Worm (Caenorhabditis elegans): ENCODE data around the gene W01G7.4.

The W01G7.4 gene

DNA sequence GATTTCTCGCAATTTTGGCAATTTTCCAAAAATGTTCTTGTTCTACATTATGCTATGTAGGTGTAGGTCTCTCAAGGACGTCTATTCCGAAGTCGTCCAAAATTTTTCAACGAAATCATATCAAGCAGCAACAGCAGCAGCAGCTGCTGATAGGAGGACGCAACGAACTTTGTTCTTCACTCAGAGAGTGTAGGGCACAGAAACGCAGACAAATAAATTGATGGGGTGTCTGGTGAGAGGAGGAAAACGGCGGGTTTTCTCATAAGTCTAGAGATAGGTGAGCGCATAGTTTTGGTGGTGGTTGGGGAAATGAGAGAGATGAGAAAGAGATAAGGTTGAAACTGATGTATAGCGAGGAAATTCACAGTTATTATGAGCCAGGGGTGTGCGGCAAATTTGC lies 11.4 kb upstream of the W01G7.4 start (continued):
- peak; percentile 55 for TF ChIP-seq nhr-19 (GFP tag; conservative IDR thresholded peaks at IDR 0.05)
- no peak for TF ChIP-seq mef-2 (tag; optimal IDR thresholded peaks at IDR 0.05)
- no peak for TF ChIP-seq lin-15B (tag; optimal IDR thresholded peaks at IDR 0.05)
- TF ChIP-seq ces-1 (GFP tag; optimal IDR thresholded peaks at IDR 0.05) = no peak

ce11 chrII:14050506-14050905 lies 10.0 kb upstream of the W01G7.4 start:
- TF ChIP-seq unc-30 (tag; optimal IDR thresholded peaks at IDR 0.05) (no peak), lsy-2 (tag; optimal IDR thresholded peaks at IDR 0.05) (peak; percentile 59 to 66), elt-3 (tag; optimal IDR thresholded peaks at IDR 0.05) (peak in 4 of 6 experiments; percentile 3 to 65 (median 62)), dsc-1 (tag; optimal IDR thresholded peaks at IDR 0.05) (no peak), nhr-28 (tag; optimal IDR thresholded peaks at IDR 0.05) (no peak), nhr-47 (tag; optimal IDR thresholded peaks at IDR 0.05) (peak; percentile 64), lin-14 (GFP tag; optimal IDR thresholded peaks at IDR 0.05) (peak; percentile 92), nhr-85 (tag) (peak; percentile 97), lin-13 (GFP tag; optimal IDR thresholded peaks at IDR 0.05) (peak; percentile 55), Y116A8C.19 (tag; optimal IDR thresholded peaks at IDR 0.05; ENCODE audit: borderline replicate concordance) (no peak), ets-5 (GFP tag; IDR thresholded peaks at IDR 0.05) (no peak), efl-1 (optimal IDR thresholded peaks at IDR 0.05) (peak; percentile 55 to 62), efl-1 (GFP tag; optimal IDR thresholded peaks at IDR 0.05 in 1 of 2) (peak; percentile 59 to 96), nhr-20 (tag; optimal IDR thresholded peaks at IDR 0.05) (peak; percentile 91), efl-3 (GFP tag; optimal IDR thresholded peaks at IDR 0.05) (peak; percentile 12), fkh-8 (tag; optimal IDR thresholded peaks at IDR 0.05) (peak; percentile 24), dpl-1 (GFP tag; optimal IDR thresholded peaks at IDR 0.05) (peak; percentile 41 to 56 (median 48)), ztf-11 (tag; optimal IDR thresholded peaks at IDR 0.05) (peak in 1 of 2 experiments; percentile 4), ces-1 (GFP tag; optimal IDR thresholded peaks at IDR 0.05) (no peak), fkh-10 (GFP tag; optimal IDR thresholded peaks at IDR 0.05) (no peak), F16B12.6 (tag; optimal IDR thresholded peaks at IDR 0.05) (peak; percentile 11), xbp-1 (tag; optimal IDR thresholded peaks at IDR 0.05) (peak; percentile 41), unc-86 (tag; optimal IDR thresholded peaks at IDR 0.05) (no peak), sox-4 (tag; optimal IDR thresholded peaks at IDR 0.05) (no peak), skn-1 (tag; optimal IDR thresholded peaks at IDR 0.05) (peak; percentile 51), zag-1 (tag; optimal IDR thresholded peaks at IDR 0.05) (no peak), unc-130 (tag; optimal IDR thresholded peaks at IDR 0.05) (peak; percentile 48), jun-1 (tag; optimal IDR thresholded peaks at IDR 0.05) (peak; percentile 75), nhr-71 (tag; optimal IDR thresholded peaks at IDR 0.05) (peak; percentile 89), ceh-90 (tag; optimal IDR thresholded peaks at IDR 0.05) (no peak), C16A3.4 (tag; optimal IDR thresholded peaks at IDR 0.05) (peak; percentile 32), nhr-90 (tag; optimal IDR thresholded peaks at IDR 0.05; ENCODE audit: poor library complexity) (peak; percentile 82), lin-35 (GFP tag; optimal IDR thresholded peaks at IDR 0.05) (peak; percentile 43 to 79), pag-3 (tag; optimal IDR thresholded peaks at IDR 0.05; ENCODE audit: borderline replicate concordance, insufficient read depth) (peak; percentile 66), rnt-1 (tag; optimal IDR thresholded peaks at IDR 0.05) (peak; percentile 68), grh-1 (GFP tag; IDR thresholded peaks at IDR 0.05) (peak; percentile 41; the same call in 1 of the 2 replicates), zip-4 (GFP tag; optimal IDR thresholded peaks at IDR 0.05) (no peak), irx-1 (tag; optimal IDR thresholded peaks at IDR 0.05) (peak; percentile 44), nhr-77 (tag; optimal IDR thresholded peaks at IDR 0.05) (peak; percentile 91), nhr-76 (tag; optimal IDR thresholded peaks at IDR 0.05) (no peak), hpl-2 (GFP tag; optimal IDR thresholded peaks at IDR 0.05) (no peak), snu-23 (GFP tag; optimal IDR thresholded peaks at IDR 0.05) (peak; percentile 85), nhr-237 (tag; optimal IDR thresholded peaks at IDR 0.05) (peak; percentile 33), mep-1 (tag; optimal IDR thresholded peaks at IDR 0.05) (peak; percentile 80), sptf-1 (tag; optimal IDR thresholded peaks at IDR 0.05) (no peak), blmp-1 (tag; optimal IDR thresholded peaks at IDR 0.05) (peak; percentile 77), ceh-82 (tag; optimal IDR thresholded peaks at IDR 0.05) (peak in 1 of 3 experiments; percentile 15), aly-2 (tag; optimal IDR thresholded peaks at IDR 0.05) (no peak), ceh-88 (GFP tag; IDR thresholded peaks at IDR 0.05) (no peak)
